Worm (Caenorhabditis elegans): Measurements from ENCODE around the gene vem-1.

vem-1 gene

ce11 chrX:8129543-8129942 is 41.2 kb upstream of the vem-1 start, which contains the start of gene frpr-1:
Gene frpr-1 (minus strand): TSS chrX:8129643.
- TF ChIP-seq ama-1 (optimal IDR thresholded peaks at IDR 0.05) (no peak), nhr-71 (tag; optimal IDR thresholded peaks at IDR 0.05) (no peak), unc-98 (GFP tag; IDR thresholded peaks at IDR 0.05) (no peak), pax-3 (tag; optimal IDR thresholded peaks at IDR 0.05) (no peak), fkh-10 (GFP tag; optimal IDR thresholded peaks at IDR 0.05) (no peak), dpl-1 (GFP tag; optimal IDR thresholded peaks at IDR 0.05) (no peak), hlh-17 (GFP tag; optimal IDR thresholded peaks at IDR 0.05; ENCODE audit: borderline replicate concordance) (no peak), nhr-84 (tag; optimal IDR thresholded peaks at IDR 0.05) (no peak), nhr-85 (tag) (no peak), fos-1 (tag; optimal IDR thresholded peaks at IDR 0.05) (no peak), C16A3.4 (tag; optimal IDR thresholded peaks at IDR 0.05) (no peak), dsc-1 (tag; optimal IDR thresholded peaks at IDR 0.05) (no peak), sup-37 (GFP tag; optimal IDR thresholded peaks at IDR 0.05) (no peak)

- TF ChIP-seq lin-14 (GFP tag; optimal IDR thresholded peaks at IDR 0.05) (peak; percentile 15), jun-1 (tag; optimal IDR thresholded peaks at IDR 0.05) (no peak), fkh-4 (tag; optimal IDR thresholded peaks at IDR 0.05; ENCODE audit: borderline replicate concordance) (no peak), vab-15 (tag; optimal IDR thresholded peaks at IDR 0.05) (no peak), mep-1 (tag; optimal IDR thresholded peaks at IDR 0.05) (no peak), nhr-237 (tag; optimal IDR thresholded peaks at IDR 0.05) (no peak), aha-1 (tag; optimal IDR thresholded peaks at IDR 0.05) (no peak)
Observed at ce11 chrX:8123194-8123593, 34.8 kb upstream of the vem-1 start, which contains the start of gene C02B8.12. Gene C02B8.12 (minus strand): TSS chrX:8123368.

ce11 chrX:8120281-8120680 is 31.9 kb upstream of the vem-1 start:
- TF ChIP-seq unc-86 (tag; optimal IDR thresholded peaks at IDR 0.05) (no peak), sup-37 (GFP tag; optimal IDR thresholded peaks at IDR 0.05) (no peak), hlh-17 (GFP tag; optimal IDR thresholded peaks at IDR 0.05; ENCODE audit: borderline replicate concordance) (no peak), nhr-47 (tag; optimal IDR thresholded peaks at IDR 0.05) (no peak), zag-1 (tag; optimal IDR thresholded peaks at IDR 0.05) (no peak), lir-3 (tag; optimal IDR thresholded peaks at IDR 0.05; ENCODE audit: poor library complexity) (no peak), mdl-1 (tag; optimal IDR thresholded peaks at IDR 0.05) (no peak)

ce11 chrX:8117827-8118317 is 29.5 kb upstream of the vem-1 start:
- no peak for TF ChIP-seq pax-3 (tag; optimal IDR thresholded peaks at IDR 0.05)
- TF ChIP-seq fkh-4 (tag; optimal IDR thresholded peaks at IDR 0.05; ENCODE audit: borderline replicate concordance): peak; percentile 62
- peak; percentile 84 for TF ChIP-seq dsc-1 (tag; optimal IDR thresholded peaks at IDR 0.05)
- no peak for TF ChIP-seq nhr-19 (GFP tag; conservative IDR thresholded peaks at IDR 0.05)

- no peak for TF ChIP-seq lin-13 (GFP tag; optimal IDR thresholded peaks at IDR 0.05)
- peak; percentile 58 for TF ChIP-seq nhr-85 (tag)
- TF ChIP-seq hpl-2 (GFP tag; optimal IDR thresholded peaks at IDR 0.05): no peak
- TF ChIP-seq nhr-47 (tag; optimal IDR thresholded peaks at IDR 0.05): no peak
- TF ChIP-seq fos-1 (tag; optimal IDR thresholded peaks at IDR 0.05): no peak
- no peak for TF ChIP-seq pag-3 (tag; optimal IDR thresholded peaks at IDR 0.05; ENCODE audit: borderline replicate concordance, insufficient read depth)
- TF ChIP-seq elt-2 (tag; optimal IDR thresholded peaks at IDR 0.05): no peak
- no peak for TF ChIP-seq elt-3 (tag; optimal IDR thresholded peaks at IDR 0.05)
- TF ChIP-seq pax-3 (tag; optimal IDR thresholded peaks at IDR 0.05): no peak
Observed at ce11 chrX:8116157-8116556, 27.8 kb upstream of the vem-1 start, which contains the start of gene hlh-8. Gene hlh-8 (plus strand): TSS chrX:8116457.

- TF ChIP-seq efl-3 (GFP tag; optimal IDR thresholded peaks at IDR 0.05) (no peak), nhr-85 (tag) (peak; percentile 72)
Observed at ce11 chrX:8110193-8110592, 21.8 kb upstream of the vem-1 start, which contains the start of gene K07E3.1. Gene K07E3.1 (plus strand): TSS chrX:8110439.

Measured in whole organism, L1 larva.